Fruit fly (Drosophila melanogaster) whole organism, prepupa: ENCODE results near the gene Or30a.
A peak's percentile ranks its signal among the peaks of the same experiment; 100 is the strongest.

ENCODE experiments used
- CG6163 ChIP-seq: fragments of 200-800 bp; sonication (Bioruptor generic); IDR thresholded peaks from 3 replicates; pipeline ENCODE4 v1.3.6; 2022; ENCODE audit warnings: missing biosample characterization, missing genetic modification characterization
- OdsH ChIP-seq: fragments of 200-800 bp; sonication (Bioruptor generic); optimal IDR thresholded peaks from 3 replicates; lab custom pipeline; 2016; ENCODE audit warnings: missing biosample characterization, missing genetic modification characterization
- Sox15 ChIP-seq: fragments of 200-800 bp; sonication (Bioruptor generic); optimal IDR thresholded peaks from 3 replicates; lab custom pipeline; 2016; ENCODE audit warnings: missing biosample characterization, missing genetic modification characterization
- svp ChIP-seq: fragments of 200-800 bp; sonication (Bioruptor generic); peaks from one replicate; lab custom pipeline; 2016; ENCODE audit warnings: missing biosample characterization, missing genetic modification characterization

- TF ChIP-seq CG6163 (GFP tag; lab: Robert Waterston, UW) (0 out of 3 replicates have a peak, but pooled peaks have one; percentile 11), OdsH (no peak), Sox15 (GFP tag; lab: Kevin White, UChicago) (no peak), svp (GFP tag; lab: Kevin White, UChicago) (no peak)
These were observed 34.8 kb downstream of the Or30a start for dm6 chr2L:9146270-9146975.
